Worm (Caenorhabditis elegans) whole organism, mixed stage, embryonic: ENCODE results near the gene ethe-1.
A peak's percentile ranks its signal among the peaks of the same experiment; 100 is the strongest.

Source experiments
- M03D4.4 ChIP-seq: sonication (generic microtip); optimal IDR thresholded peaks from 2 replicates; lab custom pipeline; 2017; ENCODE audit warnings: mild to moderate bottlenecking, missing genetic modification characterization, missing compliant biosample characterization
- bed-3 ChIP-seq: fragments of 200-800 bp; sonication (Bioruptor generic); optimal IDR thresholded peaks from 3 replicates; lab custom pipeline; 2018; ENCODE audit warnings: mild to moderate bottlenecking, missing genetic modification characterization, moderate library complexity, missing compliant biosample characterization
- blmp-1 ChIP-seq: fragments of 150-350 bp; optimal IDR thresholded peaks from 2 replicates; lab custom pipeline; 2014; ENCODE audit warnings: missing biosample characterization, missing genetic modification characterization
- ceh-39 ChIP-seq: fragments of 150-350 bp; optimal IDR thresholded peaks from 2 replicates; lab custom pipeline; 2014; ENCODE audit warnings: missing biosample characterization, missing genetic modification characterization
- ceh-43 ChIP-seq: fragments of 200-800 bp; sonication (Bioruptor generic); optimal IDR thresholded peaks from 2 replicates; lab custom pipeline; 2018; ENCODE audit warnings: mild to moderate bottlenecking, missing genetic modification characterization, moderate library complexity, missing compliant biosample characterization
- ceh-83 ChIP-seq: fragments of 200-800 bp; sonication (Bioruptor generic); optimal IDR thresholded peaks from 2 replicates; lab custom pipeline; 2018; ENCODE audit warnings: mild to moderate bottlenecking, missing genetic modification characterization, missing compliant biosample characterization
- ces-1 ChIP-seq: fragments of 150-350 bp; optimal IDR thresholded peaks from 2 replicates; lab custom pipeline; 2014; ENCODE audit warnings: missing biosample characterization, missing genetic modification reagents, missing genetic modification characterization
- cnd-1 ChIP-seq: fragments of 200-800 bp; sonication (Bioruptor generic); optimal IDR thresholded peaks from 2 replicates; lab custom pipeline; 2018; ENCODE audit warnings: mild to moderate bottlenecking, missing genetic modification characterization, missing compliant biosample characterization
- drap-1 ChIP-seq: fragments of 200-800 bp; sonication (Bioruptor generic); optimal IDR thresholded peaks from 3 replicates; lab custom pipeline; 2018; ENCODE audit warnings: mild to moderate bottlenecking, missing genetic modification characterization, missing compliant biosample characterization
- elt-1 ChIP-seq: sonication (generic microtip); optimal IDR thresholded peaks from 2 replicates; lab custom pipeline; 2017; ENCODE audit warnings: missing genetic modification characterization, mild to moderate bottlenecking, missing compliant biosample characterization, antibody characterized with exemption, moderate library complexity, borderline replicate concordance; ENCODE audit not compliant: insufficient read depth
- elt-3 ChIP-seq: fragments of 150-350 bp; optimal IDR thresholded peaks from 2 replicates; lab custom pipeline; 2014; ENCODE audit warnings: missing biosample characterization, missing genetic modification characterization
- flh-1 ChIP-seq: fragments of 200-800 bp; sonication (Bioruptor generic); optimal IDR thresholded peaks from 2 replicates; lab custom pipeline; 2018; ENCODE audit warnings: mild to moderate bottlenecking, missing genetic modification characterization, moderate library complexity, missing compliant biosample characterization
- ham-2 ChIP-seq: fragments of 200-800 bp; sonication (Bioruptor generic); optimal IDR thresholded peaks from 2 replicates; lab custom pipeline; 2018; ENCODE audit warnings: mild to moderate bottlenecking, missing genetic modification characterization, missing compliant biosample characterization
- hlh-1 ChIP-seq: fragments of 150-350 bp; optimal IDR thresholded peaks from 2 replicates; lab custom pipeline; 2014; ENCODE audit warnings: missing biosample characterization, missing genetic modification reagents, missing genetic modification characterization
- lin-13 ChIP-seq: fragments of 150-350 bp; optimal IDR thresholded peaks from 2 replicates; lab custom pipeline; 2014; ENCODE audit warnings: missing biosample characterization, missing genetic modification characterization
- lin-32 ChIP-seq: fragments of 200-800 bp; sonication (Bioruptor generic); optimal IDR thresholded peaks from 2 replicates; lab custom pipeline; 2018; ENCODE audit warnings: mild to moderate bottlenecking, missing genetic modification characterization, missing compliant biosample characterization
- lsy-2 ChIP-seq: fragments of 150-350 bp; optimal IDR thresholded peaks from 2 replicates; lab custom pipeline; 2014; ENCODE audit warnings: missing biosample characterization, missing genetic modification characterization
- mab-5 ChIP-seq: fragments of 150-350 bp; optimal IDR thresholded peaks from 2 replicates; lab custom pipeline; 2014; ENCODE audit warnings: missing biosample characterization, missing genetic modification characterization
- mep-1 ChIP-seq: fragments of 150-350 bp; optimal IDR thresholded peaks from 2 replicates; lab custom pipeline; 2017; ENCODE audit warnings: missing biosample characterization, missing genetic modification reagents, missing genetic modification characterization, inconsistent platforms
- mls-2 ChIP-seq: sonication (generic microtip); optimal IDR thresholded peaks from 2 replicates; lab custom pipeline; 2016; ENCODE audit warnings: mild to moderate bottlenecking, missing genetic modification characterization, moderate library complexity, missing compliant biosample characterization
- nhr-12 ChIP-seq: fragments of 150-350 bp; optimal IDR thresholded peaks from 2 replicates; lab custom pipeline; 2014; ENCODE audit warnings: missing biosample characterization, missing genetic modification characterization
- nhr-2 ChIP-seq: fragments of 150-350 bp; optimal IDR thresholded peaks from 2 replicates; lab custom pipeline; 2014; ENCODE audit warnings: missing biosample characterization, missing genetic modification characterization
- nhr-237 ChIP-seq: fragments of 150-350 bp; optimal IDR thresholded peaks from 2 replicates; lab custom pipeline; 2014; ENCODE audit warnings: missing biosample characterization, missing genetic modification characterization
- nhr-28 ChIP-seq: fragments of 150-350 bp; optimal IDR thresholded peaks from 2 replicates; lab custom pipeline; 2014; ENCODE audit warnings: missing biosample characterization, missing genetic modification characterization
- nhr-76 ChIP-seq: sonication (generic microtip); optimal IDR thresholded peaks from 2 replicates; lab custom pipeline; 2017; ENCODE audit warnings: missing biosample characterization, missing genetic modification characterization
- pha-4 ChIP-seq: fragments of 150-350 bp; optimal IDR thresholded peaks from 2 replicates; lab custom pipeline; 2018; ENCODE audit warnings: missing biosample characterization, missing genetic modification reagents, missing genetic modification characterization
- sem-2 ChIP-seq: fragments of 200-800 bp; sonication (Bioruptor generic); optimal IDR thresholded peaks from 2 replicates; lab custom pipeline; 2018; ENCODE audit warnings: mild to moderate bottlenecking, missing genetic modification characterization, missing compliant biosample characterization
- snpc-4 ChIP-seq: fragments of 150-350 bp; optimal IDR thresholded peaks from 2 replicates; lab custom pipeline; 2014; ENCODE audit warnings: missing biosample characterization, missing genetic modification characterization
- sptf-1 ChIP-seq: sonication (generic microtip); optimal IDR thresholded peaks from 2 replicates; lab custom pipeline; 2017; ENCODE audit warnings: mild to moderate bottlenecking, missing genetic modification characterization, moderate library complexity, missing compliant biosample characterization
- unc-120 ChIP-seq: sonication (generic microtip); optimal IDR thresholded peaks from 2 replicates; lab custom pipeline; 2017; ENCODE audit warnings: missing genetic modification characterization, missing compliant biosample characterization; ENCODE audit not compliant: poor library complexity, severe bottlenecking
- unc-39 ChIP-seq: fragments of 150-350 bp; optimal IDR thresholded peaks from 2 replicates; lab custom pipeline; 2014; ENCODE audit warnings: missing biosample characterization, missing genetic modification characterization
- unc-62 ChIP-seq: fragments of 150-350 bp; optimal IDR thresholded peaks from 2 replicates; lab custom pipeline; 2014; ENCODE audit warnings: missing biosample characterization, missing genetic modification reagents, missing genetic modification characterization
- zip-8 ChIP-seq: fragments of 150-350 bp; optimal IDR thresholded peaks from 2 replicates; lab custom pipeline; 2014; ENCODE audit warnings: missing biosample characterization, missing genetic modification characterization
- ztf-11 ChIP-seq: fragments of 150-350 bp; optimal IDR thresholded peaks from 2 replicates; lab custom pipeline; 2014; ENCODE audit warnings: missing biosample characterization, missing genetic modification characterization

The ethe-1 gene

DNA sequence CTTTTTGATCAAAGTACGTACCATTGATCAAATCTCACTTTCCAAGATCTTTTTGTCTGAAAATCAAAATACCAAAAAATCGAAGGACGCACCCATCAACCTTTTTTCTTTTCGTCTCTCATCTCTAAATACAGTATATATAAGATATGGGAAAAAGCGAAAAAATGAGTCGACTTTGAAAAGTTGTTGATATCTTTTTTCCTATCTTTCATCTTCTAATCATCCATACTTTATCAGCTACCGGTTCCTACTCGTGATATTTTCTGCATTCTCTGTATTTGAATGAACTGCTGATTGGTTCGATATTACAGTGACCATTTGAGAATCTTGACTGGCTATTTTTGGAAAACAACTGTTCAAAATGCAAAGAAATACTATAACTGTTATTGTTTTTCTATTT lies 8.3 kb upstream of the ethe-1 start, which contains the start of gene C33A12.19:
Gene C33A12.19 (plus strand): TSS at position 169 of the 400 bp plus-strand sequence.
- TF ChIP-seq blmp-1 (tag; lab: Kevin White, UChicago), result no peak
- TF ChIP-seq nhr-12 (tag; lab: Kevin White, UChicago), result no peak
- TF ChIP-seq mab-5 (tag; lab: Kevin White, UChicago), result no peak
- no peak for TF ChIP-seq bed-3 (GFP tag; lab: Kevin White, UChicago)
- TF ChIP-seq elt-1 (tag; lab: Kevin White, UChicago), result no peak

DNA sequence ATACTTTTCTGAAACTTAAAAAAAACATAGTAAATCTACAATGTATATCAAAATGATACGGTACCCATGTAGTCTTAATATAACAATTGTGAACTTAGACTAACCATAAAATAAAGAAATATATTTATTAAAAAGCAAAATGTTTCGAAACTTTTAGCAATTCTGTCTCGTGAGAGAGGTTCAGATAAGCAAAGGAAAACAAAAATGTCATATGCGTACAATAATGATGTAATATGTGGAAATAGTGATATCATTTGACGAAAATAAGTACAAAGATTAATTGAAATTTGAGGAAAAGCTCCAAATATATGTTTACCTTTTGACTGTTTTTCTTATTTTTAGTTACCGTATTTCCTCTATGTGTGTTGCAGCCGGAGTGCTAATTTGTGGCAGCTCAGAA lies 5.6 kb upstream of the ethe-1 start:
- no peak for TF ChIP-seq M03D4.4
- no peak for TF ChIP-seq unc-62
- TF ChIP-seq ceh-83 (GFP tag; lab: Kevin White, UChicago), result no peak
- TF ChIP-seq drap-1 (GFP tag; lab: Kevin White, UChicago), result no peak
- no peak for TF ChIP-seq mab-5 (tag; lab: Kevin White, UChicago)
- no peak for TF ChIP-seq ztf-11 (tag; lab: Kevin White, UChicago)
- TF ChIP-seq ham-2 (GFP tag; lab: Kevin White, UChicago), result no peak
- TF ChIP-seq hlh-1, result no peak
- TF ChIP-seq unc-39 (tag; lab: Kevin White, UChicago), result no peak
- no peak for TF ChIP-seq pha-4
- no peak for TF ChIP-seq nhr-76
- no peak for TF ChIP-seq lin-13 (tag; lab: Kevin White, UChicago)
- TF ChIP-seq lsy-2 (tag; lab: Kevin White, UChicago), result no peak
- TF ChIP-seq flh-1 (GFP tag; lab: Kevin White, UChicago), result no peak

DNA sequence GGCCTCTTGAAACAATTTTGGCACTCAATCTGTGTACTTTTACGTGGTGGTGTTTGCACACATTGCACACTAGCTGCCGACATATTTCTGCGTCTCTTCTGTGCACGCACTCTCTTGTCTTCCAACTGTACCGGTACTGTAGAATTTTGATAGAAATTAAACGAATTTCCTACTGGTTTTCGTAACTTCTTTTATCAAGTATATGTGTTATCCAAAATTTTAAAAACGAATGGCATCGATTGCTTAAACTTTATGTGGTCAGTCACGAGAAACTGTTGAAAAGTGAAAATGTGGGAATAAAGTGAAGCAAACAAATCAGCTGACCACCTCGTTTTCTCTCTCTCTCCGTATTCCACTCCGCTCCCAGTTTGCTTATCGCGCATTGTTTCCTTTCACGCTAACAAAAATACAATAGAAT lies 4.8 kb upstream of the ethe-1 start:
- TF ChIP-seq ham-2 (GFP tag; lab: Kevin White, UChicago) (peak; percentile 67), nhr-12 (tag; lab: Kevin White, UChicago) (no peak), ces-1 (GFP tag; lab: Kevin White, UChicago) (peak; percentile 41), pha-4 (no peak), sptf-1 (tag; lab: Kevin White, UChicago) (no peak), blmp-1 (tag; lab: Kevin White, UChicago) (peak; percentile 51), lsy-2 (tag; lab: Kevin White, UChicago) (peak; percentile 32)

DNA sequence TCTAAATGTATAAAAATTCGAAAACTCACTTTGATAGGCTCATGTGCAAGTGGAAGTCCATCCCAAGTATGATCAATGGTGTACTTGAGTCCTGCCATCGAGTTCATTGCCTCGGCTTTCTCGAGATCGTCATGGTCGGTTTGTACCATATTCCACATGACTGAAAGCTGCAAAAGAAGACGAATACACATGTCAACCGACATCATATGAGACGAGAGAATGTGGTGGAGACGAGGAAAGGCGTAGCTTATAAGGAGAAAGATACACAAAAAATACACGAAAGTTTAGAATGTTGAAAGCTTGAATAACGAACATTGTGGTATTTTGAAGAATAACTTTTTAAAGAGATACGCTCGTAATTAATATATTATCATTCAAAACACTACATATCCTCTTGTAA lies 4.3 kb upstream of the ethe-1 start, which contains the start of gene C33A12.3:
Gene C33A12.3 (minus strand): TSS at position 167 of the 400 bp plus-strand sequence.
- no peak for TF ChIP-seq lin-32 (GFP tag; lab: Kevin White, UChicago)
- TF ChIP-seq, all 35 proteins: peak for 0

DNA sequence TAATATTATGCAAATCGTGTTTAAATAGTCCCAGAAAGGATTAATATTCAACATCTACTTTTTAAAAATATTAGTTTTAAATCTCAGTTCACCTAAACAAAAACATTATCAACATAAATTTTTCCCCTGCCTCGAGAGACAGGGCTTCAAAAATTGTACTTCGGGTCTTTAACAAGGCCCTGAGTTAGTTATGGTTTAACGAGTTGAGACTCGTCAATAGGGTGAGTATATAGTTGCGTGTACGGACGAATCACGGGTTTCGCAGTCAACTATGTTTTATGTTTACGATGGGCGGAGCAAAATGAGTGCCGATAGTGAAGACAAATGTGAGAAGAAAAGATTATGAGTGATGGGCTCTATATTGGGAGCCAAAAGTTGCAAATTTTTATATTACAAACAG lies 3.1 kb upstream of the ethe-1 start:
- TF ChIP-seq sptf-1 (tag; lab: Kevin White, UChicago) (no peak), nhr-2 (tag; lab: Kevin White, UChicago) (no peak), nhr-237 (no peak), mab-5 (tag; lab: Kevin White, UChicago) (no peak), ham-2 (GFP tag; lab: Kevin White, UChicago) (no peak), nhr-12 (tag; lab: Kevin White, UChicago) (no peak), lin-13 (tag; lab: Kevin White, UChicago) (no peak), unc-39 (tag; lab: Kevin White, UChicago) (no peak), nhr-28 (tag; lab: Kevin White, UChicago) (no peak), nhr-76 (no peak), mep-1 (no peak), M03D4.4 (no peak), drap-1 (GFP tag; lab: Kevin White, UChicago) (no peak), elt-3 (tag; lab: Kevin White, UChicago) (no peak), lsy-2 (tag; lab: Kevin White, UChicago) (no peak), blmp-1 (tag; lab: Kevin White, UChicago) (no peak), bed-3 (GFP tag; lab: Kevin White, UChicago) (no peak)

DNA sequence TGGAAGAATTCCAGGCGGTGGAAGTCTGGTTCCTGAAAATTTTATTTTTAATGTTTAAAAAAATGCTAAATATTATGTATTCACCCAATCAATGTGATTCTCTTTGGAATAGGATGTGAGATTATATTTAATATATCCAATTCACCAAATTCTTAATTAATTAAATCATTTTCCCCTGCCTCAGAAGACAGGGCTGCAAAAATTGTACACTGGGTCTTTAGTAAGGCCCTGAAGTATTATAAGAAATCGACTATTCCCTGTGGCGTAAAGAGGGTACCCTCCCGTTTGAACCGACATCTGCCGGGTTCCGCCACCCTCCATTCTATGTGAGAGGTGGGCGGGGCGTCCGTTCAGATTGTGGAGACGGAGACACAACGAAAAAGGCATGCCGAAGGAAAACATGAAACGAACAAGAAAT lies 2.7 kb upstream of the ethe-1 start:
- TF ChIP-seq mab-5 (tag; lab: Kevin White, UChicago) (no peak), mls-2 (peak; percentile 52), flh-1 (GFP tag; lab: Kevin White, UChicago) (peak; percentile 7), unc-39 (tag; lab: Kevin White, UChicago) (no peak), mep-1 (peak; percentile 18), sem-2 (GFP tag; lab: Kevin White, UChicago) (no peak), drap-1 (GFP tag; lab: Kevin White, UChicago) (no peak), snpc-4 (tag; lab: Kevin White, UChicago) (no peak), M03D4.4 (no peak), elt-1 (tag; lab: Kevin White, UChicago) (no peak), ceh-43 (GFP tag; lab: Kevin White, UChicago) (no peak), nhr-12 (tag; lab: Kevin White, UChicago) (no peak), lsy-2 (tag; lab: Kevin White, UChicago) (peak; percentile 1), ceh-83 (GFP tag; lab: Kevin White, UChicago) (no peak), lin-13 (tag; lab: Kevin White, UChicago) (no peak), hlh-1 (no peak), zip-8 (tag; lab: Kevin White, UChicago) (no peak), cnd-1 (tag; lab: Kevin White, UChicago) (peak; percentile 24), unc-62 (peak; percentile 1), unc-120 (tag; lab: Kevin White, UChicago) (peak; percentile 9), ceh-39 (tag; lab: Kevin White, UChicago) (peak; percentile 20), lin-32 (GFP tag; lab: Kevin White, UChicago) (no peak), elt-3 (tag; lab: Kevin White, UChicago) (peak; percentile 33), ham-2 (GFP tag; lab: Kevin White, UChicago) (no peak), bed-3 (GFP tag; lab: Kevin White, UChicago) (no peak), sptf-1 (tag; lab: Kevin White, UChicago) (peak; percentile 23), nhr-76 (no peak), nhr-2 (tag; lab: Kevin White, UChicago) (peak; percentile 21), nhr-237 (peak; percentile 18), ces-1 (GFP tag; lab: Kevin White, UChicago) (peak; percentile 90)
